Worm (Caenorhabditis elegans) whole organism, L1 larva: Measurements from ENCODE around the gene str-227.

Experiments
- dpl-1 ChIP-seq, 3 experiments: fragments of 150-350 bp in 2 of 3; sonication (generic microtip) in 1 of 3; optimal IDR thresholded peaks; 2 replicates each; lab custom pipeline; 2014 to 2017; ENCODE audit warnings: missing biosample characterization in 3 of 3, missing genetic modification characterization in 3 of 3, missing genetic modification reagents in 3 of 3
- hlh-4 ChIP-seq: sonication (generic microtip); optimal IDR thresholded peaks from 2 replicates; lab custom pipeline; 2016; ENCODE audit warnings: mild to moderate bottlenecking, missing genetic modification characterization, missing compliant biosample characterization
- lir-3 ChIP-seq: sonication (generic microtip); optimal IDR thresholded peaks from 2 replicates; lab custom pipeline; 2016; ENCODE audit warnings: mild to moderate bottlenecking, missing genetic modification characterization, moderate library complexity, missing compliant biosample characterization; ENCODE audit not compliant: poor library complexity
- nhr-12 ChIP-seq: sonication (generic microtip); optimal IDR thresholded peaks from 2 replicates; lab custom pipeline; 2017; ENCODE audit warnings: missing biosample characterization, missing genetic modification characterization
- nhr-76 ChIP-seq: sonication (generic microtip); optimal IDR thresholded peaks from 2 replicates; lab custom pipeline; 2017; ENCODE audit warnings: missing biosample characterization, missing genetic modification characterization
- skn-1 ChIP-seq: fragments of 150-350 bp; optimal IDR thresholded peaks from 2 replicates; lab custom pipeline; 2014; ENCODE audit warnings: missing biosample characterization, missing genetic modification characterization
- snpc-4 ChIP-seq: fragments of 150-350 bp; optimal IDR thresholded peaks from 2 replicates; lab custom pipeline; 2014; ENCODE audit warnings: missing biosample characterization, missing genetic modification characterization
- tbx-2 ChIP-seq: sonication (generic microtip); optimal IDR thresholded peaks from 2 replicates; lab custom pipeline; 2016; ENCODE audit warnings: missing genetic modification characterization, missing compliant biosample characterization
- unc-62 ChIP-seq: fragments of 150-350 bp; optimal IDR thresholded peaks from 2 replicates; lab custom pipeline; 2014; ENCODE audit warnings: missing biosample characterization, missing genetic modification reagents, missing genetic modification characterization
- zip-4 ChIP-seq: fragments of 200-800 bp; sonication (Bioruptor generic); optimal IDR thresholded peaks from 2 replicates; lab custom pipeline; 2018; ENCODE audit warnings: mild to moderate bottlenecking, missing genetic modification characterization, moderate library complexity, missing compliant biosample characterization

ce11 chrV:3538307-3538706, 20.3 kb downstream of the str-227 start, which contains the start of gene nhr-93:
- TF ChIP-seq hlh-4 (tag; lab: Kevin White, UChicago) (no peak), snpc-4 (tag; lab: Kevin White, UChicago) (no peak), dpl-1 (GFP tag; optimal IDR thresholded peaks at IDR 0.05; lab: Kevin White, UChicago) (no peak), lir-3 (tag; lab: Kevin White, UChicago) (no peak), zip-4 (GFP tag; lab: Kevin White, UChicago) (no peak), skn-1 (tag; lab: Kevin White, UChicago) (no peak), nhr-76 (tag; lab: Kevin White, UChicago) (no peak), unc-62 (no peak), nhr-12 (tag; lab: Kevin White, UChicago) (no peak), tbx-2 (tag; lab: Kevin White, UChicago) (no peak)
